Worm (Caenorhabditis elegans) whole organism, young adult: ENCODE results near the gene rpm-1.

Experiments used
- F10E7.11 ChIP-seq: sonication (generic microtip); optimal IDR thresholded peaks from 2 replicates; lab custom pipeline; 2017; ENCODE audit warnings: mild to moderate bottlenecking, missing genetic modification characterization, moderate library complexity, missing compliant biosample characterization
- T07F8.4 ChIP-seq: sonication (generic microtip); optimal IDR thresholded peaks from 2 replicates; lab custom pipeline; 2016; ENCODE audit warnings: mild to moderate bottlenecking, missing genetic modification characterization, moderate library complexity, missing compliant biosample characterization
- Y95B8A.8 ChIP-seq: fragments of 200-800 bp; sonication (Bioruptor generic); IDR thresholded peaks from 2 replicates; pipeline ENCODE4 v1.3.6; 2022; ENCODE audit warnings: missing genetic modification reagents, missing genetic modification characterization, missing compliant biosample characterization
- ama-1 ChIP-seq, 3 experiments: fragments of 150-350 bp in 1 of 3; sonication (generic microtip) in 2 of 3; optimal IDR thresholded peaks; 2 replicates each; lab custom pipeline; 2014 to 2018; ENCODE audit warnings: missing biosample characterization in 2 of 3, missing genetic modification characterization in 2 of 3, missing genetic modification reagents in 2 of 3
- aptf-3 ChIP-seq: fragments of 200-800 bp; sonication (Bioruptor generic); IDR thresholded peaks from 2 replicates; pipeline ENCODE4 v1.3.6; 2022; ENCODE audit warnings: missing genetic modification characterization, missing compliant biosample characterization
- attf-3 ChIP-seq: fragments of 200-800 bp; sonication (Bioruptor generic); conservative IDR thresholded peaks from 2 replicates; pipeline ENCODE4 v1.3.6; 2022; ENCODE audit warnings: missing genetic modification reagents, missing genetic modification characterization, missing compliant biosample characterization
- cebp-1 ChIP-seq, 2 experiments: fragments of 200-800 bp in 1 of 2; sonication (Bioruptor generic) in 1 of 2; sonication (generic microtip) in 1 of 2; IDR thresholded peaks in 1 of 2; optimal IDR thresholded peaks in 1 of 2; 2 replicates each; pipeline versions ENCODE4 v1.3.6 to Lab custom; 2017 to 2022; ENCODE audit warnings: missing compliant biosample characterization in 2 of 2, missing genetic modification characterization in 2 of 2, mild to moderate bottlenecking in 1 of 2, missing genetic modification reagents in 1 of 2, moderate library complexity in 1 of 2
- ceh-58 ChIP-seq: fragments of 200-800 bp; sonication (Bioruptor generic); IDR thresholded peaks from 2 replicates; pipeline ENCODE4 v1.3.6; 2022; ENCODE audit warnings: missing genetic modification characterization, missing compliant biosample characterization
- gei-17 ChIP-seq: fragments of 200-800 bp; sonication (Bioruptor generic); optimal IDR thresholded peaks from 2 replicates; lab custom pipeline; 2018; ENCODE audit warnings: mild to moderate bottlenecking, missing genetic modification characterization, missing compliant biosample characterization
- lin-35 ChIP-seq, 3 experiments: fragments of 150-350 bp in 2 of 3; sonication (generic microtip) in 1 of 3; optimal IDR thresholded peaks; 2 replicates each; lab custom pipeline; 2014 to 2018; ENCODE audit warnings: missing biosample characterization in 3 of 3, missing genetic modification characterization in 3 of 3, missing genetic modification reagents in 3 of 3
- pha-4 ChIP-seq: fragments of 150-350 bp; sonication (generic microtip); optimal IDR thresholded peaks from 2 replicates; lab custom pipeline; 2014; ENCODE audit warnings: missing biosample characterization, missing genetic modification reagents, missing genetic modification characterization
- sea-2 ChIP-seq: fragments of 200-800 bp; sonication (Bioruptor generic); IDR thresholded peaks from 2 replicates; pipeline ENCODE4 v1.3.6; 2022; ENCODE audit warnings: missing genetic modification characterization, missing compliant biosample characterization
- tbp1 ChIP-seq: fragments of 200-800 bp; sonication (Bioruptor generic); optimal IDR thresholded peaks from 2 replicates; lab custom pipeline; 2018; ENCODE audit warnings: mild to moderate bottlenecking, missing genetic modification characterization, missing compliant biosample characterization
- ztf-28 ChIP-seq: fragments of 200-800 bp; sonication (Bioruptor generic); IDR thresholded peaks from 2 replicates; pipeline ENCODE4 v1.3.6; 2022; ENCODE audit warnings: missing genetic modification reagents, missing genetic modification characterization, missing compliant biosample characterization

ce11 chrV:8789345-8789744, 30.4 kb downstream of the rpm-1 start:
- TF ChIP-seq aptf-3 (no peak), pha-4 (tag; lab: Kevin White, UChicago) (no peak), attf-3 (GFP tag; lab: Robert Waterston, UW) (no peak), cebp-1 (GFP tag; IDR thresholded peaks at IDR 0.05; lab: Robert Waterston, UW) (no peak), cebp-1 (tag; optimal IDR thresholded peaks at IDR 0.05; lab: Kevin White, UChicago) (no peak), lin-35 (GFP tag; optimal IDR thresholded peaks at IDR 0.05; lab: Kevin White, UChicago) (no peak), ztf-28 (GFP tag; lab: Robert Waterston, UW) (no peak), T07F8.4 (tag; lab: Kevin White, UChicago) (no peak), tbp1 (no peak), ceh-58 (GFP tag; lab: Robert Waterston, UW) (no peak), ama-1 (optimal IDR thresholded peaks at IDR 0.05; lab: Kevin White, UChicago) (no peak), ama-1 (GFP tag; optimal IDR thresholded peaks at IDR 0.05; lab: Kevin White, UChicago) (no peak), gei-17 (GFP tag; lab: Kevin White, UChicago) (no peak), F10E7.11 (no peak), sea-2 (GFP tag; lab: Robert Waterston, UW) (no peak), Y95B8A.8 (GFP tag; lab: Robert Waterston, UW) (no peak)
